Worm (Caenorhabditis elegans): Measurements from ENCODE around the gene T26A5.8.

T26A5.8 gene

DNA sequence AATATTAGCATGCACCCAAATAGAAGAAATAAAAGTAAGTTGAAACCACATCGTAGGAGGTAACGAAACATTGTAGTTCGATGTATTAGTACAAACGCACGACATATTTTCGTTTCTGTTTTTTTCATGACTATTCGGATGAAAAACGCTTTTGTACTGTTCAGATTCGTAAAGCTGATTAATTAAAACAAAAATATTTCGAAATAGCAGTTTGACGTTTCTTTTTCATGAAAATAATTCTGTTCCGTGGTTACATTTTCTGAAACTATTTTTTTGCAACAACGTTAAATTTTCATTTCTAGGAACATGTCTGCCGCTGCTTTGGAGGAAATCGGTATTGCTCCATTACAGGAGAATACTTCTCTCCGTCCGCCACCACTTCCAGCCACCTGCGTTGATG lies 26.8 kb upstream of the T26A5.8 start, which contains the start of gene rpt-3:
TSS of gene rpt-3 (plus strand) at position 301 of the 400 bp plus-strand sequence.
- TF ChIP-seq K09A11.1 (tag; optimal IDR thresholded peaks at IDR 0.05; ENCODE audit: insufficient read depth) = no peak
- TF ChIP-seq sox-4 (tag; optimal IDR thresholded peaks at IDR 0.05) = no peak
- TF ChIP-seq lim-6 (tag; optimal IDR thresholded peaks at IDR 0.05) = no peak
- TF ChIP-seq odd-2 (tag; optimal IDR thresholded peaks at IDR 0.05) = no peak
- TF ChIP-seq ahr-1 (tag; optimal IDR thresholded peaks at IDR 0.05) = no peak
- TF ChIP-seq lin-11 (tag; optimal IDR thresholded peaks at IDR 0.05) = no peak
- TF ChIP-seq sdc-2 (tag; optimal IDR thresholded peaks at IDR 0.05) = no peak
- no peak for TF ChIP-seq eyg-1 (tag; optimal IDR thresholded peaks at IDR 0.05)
- TF ChIP-seq pha-2 (tag; optimal IDR thresholded peaks at IDR 0.05) = no peak
- no peak for TF ChIP-seq ttx-3 (tag; optimal IDR thresholded peaks at IDR 0.05)
- no peak for TF ChIP-seq nfya-1 (tag; optimal IDR thresholded peaks at IDR 0.05)
- TF ChIP-seq ceh-31 (tag; optimal IDR thresholded peaks at IDR 0.05) = no peak
- TF ChIP-seq pros-1 (tag; optimal IDR thresholded peaks at IDR 0.05) = no peak
- TF ChIP-seq K02D7.2 (tag; optimal IDR thresholded peaks at IDR 0.05) = no peak
- TF ChIP-seq ceh-2 (tag; optimal IDR thresholded peaks at IDR 0.05) = no peak
- TF ChIP-seq ets-4 (tag; optimal IDR thresholded peaks at IDR 0.05) = no peak
- no peak for TF ChIP-seq ceh-48 (tag; optimal IDR thresholded peaks at IDR 0.05)

DNA sequence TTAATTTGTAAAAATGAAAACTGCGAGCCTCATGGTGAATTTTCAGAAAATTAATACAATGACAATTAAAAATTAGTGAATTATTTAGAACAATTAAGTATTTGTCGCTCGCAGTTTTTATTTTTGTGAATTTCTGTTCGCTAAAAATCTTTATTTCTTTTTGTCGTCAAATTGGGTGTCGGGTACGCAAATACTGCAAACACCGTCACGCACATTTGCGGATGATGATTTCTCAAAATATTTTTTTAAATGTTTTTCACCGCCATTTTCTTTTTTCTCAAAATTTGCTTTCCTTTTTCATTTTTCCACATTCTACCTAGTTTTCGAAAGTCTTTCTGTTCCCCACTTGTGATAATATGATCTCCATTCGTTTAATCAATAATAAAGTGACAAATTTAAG lies 26.3 kb upstream of the T26A5.8 start:
- TF ChIP-seq nfya-1 (tag; optimal IDR thresholded peaks at IDR 0.05) = peak; percentile 28
- no peak for TF ChIP-seq ttx-3 (tag; optimal IDR thresholded peaks at IDR 0.05)
- no peak for TF ChIP-seq ets-4 (tag; optimal IDR thresholded peaks at IDR 0.05)
- peak; percentile 1 for TF ChIP-seq unc-55 (GFP tag; optimal IDR thresholded peaks at IDR 0.05)

DNA sequence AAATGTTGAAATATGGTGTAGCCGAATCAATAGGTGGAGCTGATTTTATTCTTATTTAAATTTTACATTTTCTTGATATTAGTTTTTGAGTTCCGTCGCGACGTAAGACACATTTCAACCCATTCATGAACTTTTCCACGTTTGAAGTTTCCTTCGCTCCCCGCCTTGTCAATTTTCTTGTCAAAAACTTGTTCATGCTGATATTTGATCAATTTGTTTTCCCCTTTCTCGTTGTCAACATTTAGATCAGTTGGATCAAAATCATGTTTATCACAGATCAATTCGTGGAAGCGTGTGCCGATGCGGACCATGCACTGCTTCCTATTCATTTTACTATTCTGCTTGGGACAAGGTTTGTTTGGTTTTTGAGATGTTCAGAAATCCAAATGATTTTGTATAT lies 20.3 kb upstream of the T26A5.8 start, which contains the start of gene chtb-2:
TSS of gene chtb-2 (plus strand) at position 301 of the 400 bp plus-strand sequence.
- TF ChIP-seq nhr-11 (tag; optimal IDR thresholded peaks at IDR 0.05) (no peak), dmd-4 (tag; optimal IDR thresholded peaks at IDR 0.05; ENCODE audit: borderline replicate concordance) (no peak), gmeb-2 (tag; optimal IDR thresholded peaks at IDR 0.05) (no peak), C38D4.7 (GFP tag; optimal IDR thresholded peaks at IDR 0.05) (no peak), mec-3 (tag; optimal IDR thresholded peaks at IDR 0.05; ENCODE audit: borderline replicate concordance) (no peak), pat-9 (tag; optimal IDR thresholded peaks at IDR 0.05) (no peak), odd-2 (tag; optimal IDR thresholded peaks at IDR 0.05) (no peak), ceh-31 (tag; optimal IDR thresholded peaks at IDR 0.05) (no peak), lin-11 (tag; optimal IDR thresholded peaks at IDR 0.05) (no peak), sox-4 (tag; optimal IDR thresholded peaks at IDR 0.05) (no peak), hlh-13 (GFP tag; optimal IDR thresholded peaks at IDR 0.05) (no peak), syd-9 (tag; optimal IDR thresholded peaks at IDR 0.05) (no peak), nfya-1 (tag; optimal IDR thresholded peaks at IDR 0.05) (no peak), unc-55 (GFP tag; optimal IDR thresholded peaks at IDR 0.05) (no peak), C08G9.2 (tag; optimal IDR thresholded peaks at IDR 0.05) (no peak), fkh-10 (GFP tag; optimal IDR thresholded peaks at IDR 0.05) (no peak), hlh-15 (tag; optimal IDR thresholded peaks at IDR 0.05) (no peak), elt-2 (tag; optimal IDR thresholded peaks at IDR 0.05) (no peak), ets-4 (tag; optimal IDR thresholded peaks at IDR 0.05) (no peak)

DNA sequence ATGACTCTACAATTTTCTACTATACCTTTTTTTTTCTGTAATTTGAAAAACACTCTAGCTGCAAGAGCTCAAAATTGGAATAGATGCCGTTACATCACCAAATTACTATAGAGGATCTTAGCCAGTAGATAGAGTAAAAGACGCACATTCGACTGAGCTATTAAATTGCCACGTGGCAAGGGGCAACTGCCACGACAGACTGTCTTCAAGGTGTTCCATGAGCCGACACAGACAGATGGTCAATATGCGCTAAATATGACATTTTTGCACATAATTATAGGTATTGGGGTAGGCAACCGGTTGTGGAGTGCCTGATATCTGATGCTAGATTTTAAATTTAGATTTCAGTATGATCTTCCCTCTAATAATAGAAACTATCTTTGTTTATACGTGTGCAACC lies 16.8 kb upstream of the T26A5.8 start:
- no peak for TF ChIP-seq tbx-2 (tag; optimal IDR thresholded peaks at IDR 0.05)
- TF ChIP-seq T23F11.4 (GFP tag; optimal IDR thresholded peaks at IDR 0.05) = no peak
- TF ChIP-seq unc-55 (GFP tag; optimal IDR thresholded peaks at IDR 0.05) = no peak
- TF ChIP-seq ceh-45 (GFP tag; IDR thresholded peaks at IDR 0.05) = no peak
